Worm (Caenorhabditis elegans) whole organism, late embryonic: Measurements from ENCODE around the gene C34F6.5.

Experiments used
- C38D4.7 ChIP-seq: fragments of 200-800 bp; sonication (Bioruptor generic); optimal IDR thresholded peaks from 2 replicates; lab custom pipeline; 2018; ENCODE audit warnings: mild to moderate bottlenecking, missing genetic modification characterization, moderate library complexity, missing compliant biosample characterization
- Y22D7AL.16 ChIP-seq: sonication (generic microtip); optimal IDR thresholded peaks from 2 replicates; lab custom pipeline; 2016; ENCODE audit warnings: missing genetic modification characterization, missing compliant biosample characterization
- dve-1 ChIP-seq: sonication (generic microtip); optimal IDR thresholded peaks from 2 replicates; lab custom pipeline; 2017; ENCODE audit warnings: antibody characterized with exemption, mild to moderate bottlenecking, missing genetic modification characterization, missing compliant biosample characterization
- elt-2 ChIP-seq: sonication (generic microtip); optimal IDR thresholded peaks from 2 replicates; lab custom pipeline; 2016; ENCODE audit warnings: missing genetic modification reagents, missing genetic modification characterization, missing compliant biosample characterization
- fkh-10 ChIP-seq: fragments of 150-350 bp; optimal IDR thresholded peaks from 2 replicates; lab custom pipeline; 2014; ENCODE audit warnings: missing biosample characterization, missing genetic modification reagents, missing genetic modification characterization
- hlh-30 ChIP-seq: sonication (generic microtip); optimal IDR thresholded peaks from 2 replicates; lab custom pipeline; 2017; ENCODE audit warnings: antibody characterized with exemption, missing genetic modification characterization, missing compliant biosample characterization; ENCODE audit not compliant: insufficient read depth
- lin-11 ChIP-seq: fragments of 200-800 bp; sonication (Bioruptor generic); optimal IDR thresholded peaks from 2 replicates; lab custom pipeline; 2018; ENCODE audit warnings: mild to moderate bottlenecking, missing genetic modification characterization, missing compliant biosample characterization
- madf-2 ChIP-seq: sonication (generic microtip); optimal IDR thresholded peaks from 2 replicates; lab custom pipeline; 2017; ENCODE audit warnings: missing genetic modification characterization, missing compliant biosample characterization
- nfya-1 ChIP-seq: sonication (generic microtip); optimal IDR thresholded peaks from 2 replicates; lab custom pipeline; 2017; ENCODE audit warnings: missing genetic modification characterization, mild to moderate bottlenecking, missing compliant biosample characterization, antibody characterized with exemption, moderate library complexity
- nhr-11 ChIP-seq: fragments of 150-350 bp; optimal IDR thresholded peaks from 2 replicates; lab custom pipeline; 2014; ENCODE audit warnings: missing biosample characterization, missing genetic modification characterization
- sdc-2 ChIP-seq: sonication (generic microtip); optimal IDR thresholded peaks from 2 replicates; lab custom pipeline; 2016; ENCODE audit warnings: missing genotype, missing genetic modification characterization, missing compliant biosample characterization
- syd-9 ChIP-seq: sonication (generic microtip); optimal IDR thresholded peaks from 2 replicates; lab custom pipeline; 2016; ENCODE audit warnings: mild to moderate bottlenecking, missing genetic modification characterization, moderate library complexity, missing compliant biosample characterization
- tbx-2 ChIP-seq: sonication (generic microtip); optimal IDR thresholded peaks from 2 replicates; lab custom pipeline; 2016; ENCODE audit warnings: missing genetic modification characterization, missing compliant biosample characterization
- unc-3 ChIP-seq, 2 experiments: fragments of 200-800 bp in 1 of 2; sonication (Bioruptor generic) in 1 of 2; sonication (generic microtip) in 1 of 2; conservative IDR thresholded peaks in 1 of 2; optimal IDR thresholded peaks in 1 of 2; 2 replicates each; pipeline versions ENCODE4 v1.3.6 to Lab custom; 2016 to 2022; ENCODE audit warnings: missing compliant biosample characterization in 2 of 2, missing genetic modification characterization in 2 of 2, missing genetic modification reagents in 1 of 2

DNA sequence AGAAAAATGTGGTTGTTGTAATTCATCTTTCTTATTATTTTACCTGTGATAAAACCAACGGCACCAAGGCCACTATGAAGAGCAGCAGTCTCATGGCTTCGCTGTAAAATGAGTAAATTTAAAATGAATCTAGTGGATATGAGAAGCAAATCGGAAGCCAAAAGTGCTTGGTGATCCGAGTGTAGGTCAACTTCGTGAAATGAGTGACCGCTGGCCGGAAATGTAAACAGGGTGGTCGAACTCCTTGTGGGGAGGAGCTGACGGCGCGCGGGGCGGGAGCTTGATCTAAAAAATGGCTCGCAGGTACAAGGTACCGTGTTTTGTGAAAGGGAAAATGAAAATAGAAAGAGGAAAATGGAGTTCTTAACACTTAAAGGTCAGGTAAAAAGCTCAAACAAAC lies 11.9 kb downstream of the C34F6.5 start, which contains the start of gene C34F6.1:
- TF ChIP-seq hlh-30 (no peak), tbx-2 (tag; lab: Kevin White, UChicago) (no peak), lin-11 (tag; lab: Kevin White, UChicago) (no peak), C38D4.7 (GFP tag; lab: Kevin White, UChicago) (no peak), fkh-10 (GFP tag; lab: Kevin White, UChicago) (no peak), sdc-2 (tag; lab: Kevin White, UChicago) (no peak), madf-2 (tag; lab: Kevin White, UChicago) (no peak), syd-9 (tag; lab: Kevin White, UChicago) (no peak), elt-2 (no peak), nfya-1 (tag; lab: Kevin White, UChicago) (no peak), unc-3 (GFP tag; conservative IDR thresholded peaks at IDR 0.05; lab: Robert Waterston, UW) (no peak), unc-3 (tag; optimal IDR thresholded peaks at IDR 0.05; lab: Kevin White, UChicago) (no peak), Y22D7AL.16 (tag; lab: Kevin White, UChicago) (no peak), nhr-11 (tag; lab: Kevin White, UChicago) (no peak), dve-1 (tag; lab: Kevin White, UChicago) (no peak)
